Fruit fly (Drosophila melanogaster): Measurements from ENCODE around the gene CG14185.
A peak's percentile ranks its signal among the peaks of the same experiment; 100 is the strongest.

The CG14185 gene

dm6 chr3L:20140589-20141207 is 34.8 kb downstream of the CG14185 start, which contains the start of gene CG7328 (continued):
- TF ChIP-seq CG18262 (tag; optimal IDR thresholded peaks at IDR 0.05) (no peak), CG6272 (GFP tag; IDR thresholded peaks at IDR 0.05) (no peak), CG5180 (GFP tag; optimal IDR thresholded peaks at IDR 0.05) (no peak), CG2712 (tag; optimal IDR thresholded peaks at IDR 0.05) (no peak), yki (optimal IDR thresholded peaks at IDR 0.05) (no peak), CG7271 (tag; optimal IDR thresholded peaks at IDR 0.05) (no peak), CG7963 (GFP tag; IDR thresholded peaks at IDR 0.05; ENCODE audit: partially characterized antibody) (no peak), CG9932 (GFP tag; IDR thresholded peaks at IDR 0.05) (peak; percentile 75), odd (GFP tag; optimal IDR thresholded peaks at IDR 0.05) (peak; percentile 33)
